Fruit fly (Drosophila melanogaster) whole organism, embryonic: Measurements from ENCODE around the gene Drsl1.

ENCODE experiments used
- Ada2b ChIP-seq: fragments of 200-800 bp; sonication (Bioruptor generic); IDR thresholded peaks from 2 replicates; pipeline ENCODE4 v1.3.6; 2022; ENCODE audit warnings: missing biosample characterization, missing genetic modification characterization
- Bteb2 ChIP-seq: fragments of 200-800 bp; sonication (Bioruptor generic); optimal IDR thresholded peaks from 2 replicates; lab custom pipeline; 2016; ENCODE audit warnings: missing biosample characterization, missing genetic modification characterization
- CG1024 ChIP-seq: fragments of 200-800 bp; sonication (Bioruptor generic); IDR thresholded peaks from 2 replicates; pipeline ENCODE4 v1.3.6; 2022; ENCODE audit warnings: missing biosample characterization, missing genetic modification characterization
- CG10462 ChIP-seq: fragments of 200-800 bp; sonication (Bioruptor generic); optimal IDR thresholded peaks from 2 replicates; lab custom pipeline; 2016; ENCODE audit warnings: missing biosample characterization, missing genetic modification characterization
- CG11695 ChIP-seq: fragments of 200-800 bp; sonication (Bioruptor generic); IDR thresholded peaks from 3 replicates; pipeline ENCODE4 v1.3.6; 2022; ENCODE audit warnings: missing biosample characterization, missing genetic modification characterization
- CG12155 ChIP-seq: fragments of 200-800 bp; sonication (Bioruptor generic); optimal IDR thresholded peaks from 3 replicates; lab custom pipeline; 2016; ENCODE audit warnings: missing biosample characterization, missing genetic modification characterization
- CG14014 ChIP-seq: fragments of 200-800 bp; sonication (Bioruptor generic); IDR thresholded peaks from 2 replicates; pipeline ENCODE4 v1.3.6; 2022; ENCODE audit warnings: missing biosample characterization, missing genetic modification characterization
- CG1603 ChIP-seq: fragments of 200-800 bp; sonication (Bioruptor generic); optimal IDR thresholded peaks from 2 replicates; lab custom pipeline; 2019; ENCODE audit warnings: missing biosample characterization, mild to moderate bottlenecking, missing genetic modification characterization, moderate library complexity
- CG17186 ChIP-seq: fragments of 200-800 bp; sonication (Bioruptor generic); optimal IDR thresholded peaks from 3 replicates; lab custom pipeline; 2017; ENCODE audit warnings: missing biosample characterization, missing genetic modification reagents, missing genetic modification characterization
- CG17385 ChIP-seq: fragments of 200-800 bp; sonication (Bioruptor generic); optimal IDR thresholded peaks from 3 replicates; lab custom pipeline; 2018; ENCODE audit warnings: missing biosample characterization, mild to moderate bottlenecking, missing genetic modification characterization
- CG17829 ChIP-seq: fragments of 200-800 bp; optimal IDR thresholded peaks from 2 replicates; lab custom pipeline; 2019; ENCODE audit warnings: missing biosample characterization, mild to moderate bottlenecking, missing genetic modification characterization, moderate library complexity
- CG1792 ChIP-seq: fragments of 200-800 bp; sonication (Bioruptor generic); optimal IDR thresholded peaks from 2 replicates; lab custom pipeline; 2016; ENCODE audit warnings: missing biosample characterization, missing genetic modification characterization
- CG18011 ChIP-seq: fragments of 200-800 bp; sonication (Bioruptor generic); optimal IDR thresholded peaks from 2 replicates; lab custom pipeline; 2017; ENCODE audit warnings: missing biosample characterization, missing genetic modification characterization, mild to moderate bottlenecking, moderate library complexity, missing genotype
- CG2202 ChIP-seq: fragments of 200-800 bp; sonication (Bioruptor generic); optimal IDR thresholded peaks from 2 replicates; lab custom pipeline; 2018; ENCODE audit warnings: missing biosample characterization, mild to moderate bottlenecking, missing genetic modification characterization
- CG2712 ChIP-seq: fragments of 200-800 bp; optimal IDR thresholded peaks from 3 replicates; lab custom pipeline; 2019; ENCODE audit warnings: missing biosample characterization, mild to moderate bottlenecking, missing genetic modification characterization, moderate library complexity
- CG2889 ChIP-seq: fragments of 200-800 bp; sonication (Bioruptor generic); IDR thresholded peaks from 3 replicates; pipeline ENCODE4 v1.3.6; 2022; ENCODE audit warnings: missing biosample characterization, missing genetic modification characterization
- CG34224 ChIP-seq: fragments of 200-800 bp; sonication (Bioruptor generic); IDR thresholded peaks from 3 replicates; pipeline ENCODE4 v1.3.6; 2022; ENCODE audit warnings: missing biosample characterization, missing genetic modification characterization; ENCODE audit not compliant: partially characterized antibody
- CG43689 ChIP-seq: fragments of 200-800 bp; sonication (Bioruptor generic); IDR thresholded peaks from 2 replicates; pipeline ENCODE4 v1.3.6; 2022; ENCODE audit warnings: missing biosample characterization, missing genetic modification characterization
- CG6791 ChIP-seq: fragments of 200-800 bp; sonication (Bioruptor generic); IDR thresholded peaks from 3 replicates; pipeline ENCODE4 v1.3.6; 2022; ENCODE audit warnings: missing biosample characterization, missing genetic modification characterization; ENCODE audit not compliant: partially characterized antibody
- CG7745 ChIP-seq: fragments of 200-800 bp; sonication (Bioruptor generic); optimal IDR thresholded peaks from 2 replicates; lab custom pipeline; 2018; ENCODE audit warnings: missing biosample characterization, mild to moderate bottlenecking, missing genetic modification characterization, moderate library complexity
- CG7786 ChIP-seq: fragments of 200-800 bp; sonication (Bioruptor generic); optimal IDR thresholded peaks from 2 replicates; lab custom pipeline; 2016; ENCODE audit warnings: missing biosample characterization, missing genetic modification characterization
- CG7839 ChIP-seq: fragments of 200-800 bp; sonication (Bioruptor generic); optimal IDR thresholded peaks from 3 replicates; lab custom pipeline; 2018; ENCODE audit warnings: missing biosample characterization, mild to moderate bottlenecking, missing genetic modification characterization, moderate library complexity
- CHES-1-like ChIP-seq: fragments of 200-800 bp; sonication (Bioruptor generic); optimal IDR thresholded peaks from 2 replicates; lab custom pipeline; 2016; ENCODE audit warnings: missing biosample characterization, missing genetic modification characterization
- D19B ChIP-seq: fragments of 200-800 bp; sonication (Bioruptor generic); optimal IDR thresholded peaks from 2 replicates; lab custom pipeline; 2017; ENCODE audit warnings: missing biosample characterization, mild to moderate bottlenecking, missing genetic modification characterization
- Dek ChIP-seq: fragments of 200-800 bp; sonication (Bioruptor generic); optimal IDR thresholded peaks from 3 replicates; lab custom pipeline; 2019; ENCODE audit warnings: missing biosample characterization, mild to moderate bottlenecking, missing genetic modification characterization, moderate library complexity
- Dp ChIP-seq: fragments of 200-800 bp; sonication (Bioruptor generic); optimal IDR thresholded peaks from 2 replicates; lab custom pipeline; 2018; ENCODE audit warnings: missing biosample characterization, mild to moderate bottlenecking, missing genetic modification characterization, moderate library complexity
- Hey ChIP-seq: fragments of 200-800 bp; sonication (Bioruptor generic); optimal IDR thresholded peaks from 3 replicates; lab custom pipeline; 2018; ENCODE audit warnings: missing biosample characterization, mild to moderate bottlenecking, missing genetic modification characterization
- Hmr ChIP-seq: fragments of 200-800 bp; sonication (Bioruptor generic); optimal IDR thresholded peaks from 3 replicates; lab custom pipeline; 2017; ENCODE audit warnings: mild to moderate bottlenecking, missing biosample characterization, missing genetic modification reagents, missing genetic modification characterization
- Hr39 ChIP-seq: fragments of >200 bp; optimal IDR thresholded peaks from 2 replicates; lab custom pipeline; 2017
- Lim3 ChIP-seq: fragments of 200-800 bp; sonication (Bioruptor generic); IDR thresholded peaks from 2 replicates; pipeline ENCODE4 v1.3.6; 2022; ENCODE audit warnings: missing biosample characterization, missing genetic modification characterization
- Mes4 ChIP-seq: fragments of 200-800 bp; sonication (Bioruptor generic); optimal IDR thresholded peaks from 2 replicates; lab custom pipeline; 2016; ENCODE audit warnings: missing biosample characterization, missing genetic modification characterization
- Pdp1 ChIP-seq, 2 experiments: fragments of 200-800 bp; sonication (Bioruptor generic); optimal IDR thresholded peaks; 3 replicates each; lab custom pipeline; 2016; ENCODE audit warnings: missing biosample characterization in 2 of 2, missing genetic modification characterization in 2 of 2, mild to moderate bottlenecking in 1 of 2, moderate library complexity in 1 of 2
- Ravus ChIP-seq: fragments of 200-800 bp; sonication (Bioruptor generic); IDR thresholded peaks from 2 replicates; pipeline ENCODE4 v1.3.6; 2022; ENCODE audit warnings: missing biosample characterization, missing genetic modification characterization
- Side ChIP-seq: fragments of 200-800 bp; sonication (Bioruptor generic); optimal IDR thresholded peaks from 2 replicates; lab custom pipeline; 2016; ENCODE audit warnings: missing biosample characterization, missing genetic modification characterization
- Sry-β ChIP-seq: fragments of 200-800 bp; sonication (Bioruptor generic); optimal IDR thresholded peaks from 2 replicates; lab custom pipeline; 2018; ENCODE audit warnings: missing biosample characterization, mild to moderate bottlenecking, missing genetic modification characterization, moderate library complexity
- Usf ChIP-seq: fragments of 200-800 bp; sonication (Bioruptor generic); optimal IDR thresholded peaks from 2 replicates; lab custom pipeline; 2017; ENCODE audit warnings: missing genotype, missing biosample characterization, missing genetic modification characterization
- abd-A ChIP-seq: fragments of 200-800 bp; sonication (Bioruptor generic); optimal IDR thresholded peaks from 3 replicates; lab custom pipeline; 2019; ENCODE audit warnings: missing biosample characterization, mild to moderate bottlenecking, missing genetic modification characterization, moderate library complexity
- ara ChIP-seq: fragments of 200-800 bp; sonication (Bioruptor generic); IDR thresholded peaks from 2 replicates; pipeline ENCODE4 v1.3.6; 2022; ENCODE audit warnings: missing biosample characterization, missing genetic modification characterization
- az2 ChIP-seq: fragments of 200-800 bp; sonication (Bioruptor generic); optimal IDR thresholded peaks from 3 replicates; lab custom pipeline; 2016; ENCODE audit warnings: missing biosample characterization, missing genetic modification characterization
- bab2 ChIP-seq: fragments of 200-800 bp; sonication (Bioruptor generic); optimal IDR thresholded peaks from 2 replicates; lab custom pipeline; 2016; ENCODE audit warnings: missing biosample characterization, missing genetic modification characterization
- crc ChIP-seq: fragments of 200-800 bp; sonication (Bioruptor generic); optimal IDR thresholded peaks from 2 replicates; lab custom pipeline; 2016; ENCODE audit warnings: missing biosample characterization, missing genetic modification characterization
- da ChIP-seq: fragments of 200-800 bp; sonication (Bioruptor generic); optimal IDR thresholded peaks from 2 replicates; lab custom pipeline; 2016; ENCODE audit warnings: missing biosample characterization, missing genetic modification characterization
- inv ChIP-seq: fragments of 200-800 bp; sonication (Bioruptor generic); IDR thresholded peaks from 2 replicates; pipeline ENCODE4 v1.3.6; 2022; ENCODE audit warnings: missing biosample characterization, missing genetic modification characterization; ENCODE audit not compliant: partially characterized antibody
- lilli ChIP-seq: fragments of 200-800 bp; sonication (Bioruptor generic); optimal IDR thresholded peaks from 3 replicates; lab custom pipeline; 2016; ENCODE audit warnings: missing biosample characterization, missing genetic modification characterization
- pb ChIP-seq: fragments of 200-800 bp; sonication (Bioruptor generic); optimal IDR thresholded peaks from 3 replicates; lab custom pipeline; 2016; ENCODE audit warnings: missing biosample characterization, missing genetic modification characterization
- sim ChIP-seq: fragments of 200-800 bp; sonication (Bioruptor generic); IDR thresholded peaks from 2 replicates; pipeline ENCODE4 v1.3.6; 2022; ENCODE audit warnings: missing biosample characterization, missing genetic modification characterization
- so ChIP-seq: fragments of 200-800 bp; sonication (Bioruptor generic); IDR thresholded peaks from 3 replicates; pipeline ENCODE4 v1.3.6; 2022; ENCODE audit warnings: missing biosample characterization, missing genetic modification characterization
- tll ChIP-seq, 2 experiments: fragments of 200-800 bp in 1 of 2; fragments of >200 bp in 1 of 2; sonication (Bioruptor generic) in 1 of 2; optimal IDR thresholded peaks; 2 replicates each; lab custom pipeline; 2017 to 2019; ENCODE audit warnings: missing biosample characterization in 2 of 2, missing genetic modification characterization in 2 of 2, mild to moderate bottlenecking in 1 of 2, moderate library complexity in 1 of 2
- tna ChIP-seq: fragments of 200-800 bp; sonication (Bioruptor generic); IDR thresholded peaks from 2 replicates; pipeline ENCODE4 v1.3.6; 2022; ENCODE audit warnings: missing biosample characterization, missing genetic modification characterization; ENCODE audit not compliant: partially characterized antibody
- toy ChIP-seq: fragments of 200-800 bp; sonication (Bioruptor generic); IDR thresholded peaks from 2 replicates; pipeline ENCODE4 v1.3.6; 2022; ENCODE audit warnings: missing biosample characterization, missing genetic modification characterization
- tx ChIP-seq: fragments of 200-800 bp; sonication (Bioruptor generic); optimal IDR thresholded peaks from 2 replicates; lab custom pipeline; 2016; ENCODE audit warnings: missing biosample characterization, missing genetic modification characterization
- zen2 ChIP-seq: fragments of 200-800 bp; sonication (Bioruptor generic); IDR thresholded peaks from 3 replicates; pipeline ENCODE4 v1.3.6; 2022; ENCODE audit warnings: missing biosample characterization, missing genetic modification characterization; ENCODE audit not compliant: partially characterized antibody

Drsl1 gene

DNA sequence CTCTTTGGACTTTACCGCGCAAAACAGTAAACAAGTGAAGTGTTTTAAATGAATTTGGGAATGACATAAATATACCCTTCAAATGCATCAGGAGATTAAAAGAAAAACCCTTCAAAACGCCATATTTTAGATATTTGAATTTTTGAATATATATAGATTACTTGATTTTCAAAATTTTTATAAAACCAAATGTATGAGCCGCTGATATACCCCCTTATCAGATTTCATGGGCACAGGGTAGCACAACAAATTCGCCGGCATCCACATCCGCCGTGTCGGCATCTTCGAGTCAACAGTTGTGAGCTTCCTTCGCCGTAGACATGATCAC lies 42.3 kb upstream of the Drsl1 start, which contains the start of gene Ids (continued):
- peak; percentile 89 for TF ChIP-seq D19B (GFP tag; lab: Kevin White, UChicago)
- TF ChIP-seq Side (GFP tag; lab: Kevin White, UChicago), result no peak
- TF ChIP-seq inv (GFP tag; lab: Robert Waterston, UW), result no peak
- TF ChIP-seq zen2 (GFP tag; lab: Robert Waterston, UW), result no peak
- TF ChIP-seq Dp, result no peak
- peak; percentile 75 for TF ChIP-seq CG14014
- TF ChIP-seq CG1603 (tag; lab: Kevin White, UChicago), result peak; percentile 27
- peak; percentile 78 for TF ChIP-seq Ada2b (GFP tag; lab: Robert Waterston, UW)
- peak; percentile 77; the same call in 2 of the 3 replicates for TF ChIP-seq CG11695
- no peak for TF ChIP-seq CG6791 (GFP tag; lab: Robert Waterston, UW)
- peak; percentile 37 for TF ChIP-seq bab2 (GFP tag; lab: Kevin White, UChicago)
- no peak for TF ChIP-seq CHES-1-like
- peak; percentile 77 for TF ChIP-seq CG2712 (tag; lab: Kevin White, UChicago)
- TF ChIP-seq Sry-β (GFP tag; lab: Kevin White, UChicago), result no peak
- TF ChIP-seq Mes4 (GFP tag; lab: Kevin White, UChicago), result no peak
- TF ChIP-seq CG7745 (tag; lab: Kevin White, UChicago), result no peak
- TF ChIP-seq CG7786, result no peak
- no peak for TF ChIP-seq tll (GFP tag; optimal IDR thresholded peaks at IDR 0.05; lab: Kevin White, UChicago)
- TF ChIP-seq Hr39 (lab: Kevin White, UChicago), result no peak
- peak; percentile 67 for TF ChIP-seq CG17829 (tag; lab: Kevin White, UChicago)
- peak; percentile 64 for TF ChIP-seq CG1024 (GFP tag; lab: Robert Waterston, UW)
- no peak for TF ChIP-seq tx (GFP tag; lab: Kevin White, UChicago)
- no peak for TF ChIP-seq Usf (GFP tag; lab: Kevin White, UChicago)
- 0 out of 3 replicates have a peak, but pooled peaks have one; percentile 55 for TF ChIP-seq CG2889
- TF ChIP-seq tna (GFP tag; lab: Robert Waterston, UW), result no peak
- TF ChIP-seq Dek (tag; lab: Kevin White, UChicago), result peak; percentile 71
- TF ChIP-seq Bteb2 (GFP tag; lab: Kevin White, UChicago), result peak; percentile 38
- no peak for TF ChIP-seq pb (GFP tag; lab: Kevin White, UChicago)
- TF ChIP-seq da (GFP tag; lab: Kevin White, UChicago), result no peak
- no peak for TF ChIP-seq Hmr (GFP tag; lab: Kevin White, UChicago)
- no peak for TF ChIP-seq Hey (tag; lab: Kevin White, UChicago)
- TF ChIP-seq CG34224 (GFP tag; lab: Robert Waterston, UW), result no peak
- TF ChIP-seq CG2202 (tag; lab: Kevin White, UChicago), result peak; percentile 10
- TF ChIP-seq toy (GFP tag; lab: Robert Waterston, UW), result no peak
- peak; percentile 78 for TF ChIP-seq CG7839 (tag; lab: Kevin White, UChicago)
- TF ChIP-seq sim (GFP tag; lab: Robert Waterston, UW), result no peak
- TF ChIP-seq CG10462 (GFP tag; lab: Kevin White, UChicago), result peak; percentile 6
- TF ChIP-seq so (GFP tag; lab: Robert Waterston, UW), result peak; percentile 79; the same call in 2 of the 3 replicates
- TF ChIP-seq lilli, result peak; percentile 66
- peak; percentile 72 for TF ChIP-seq CG17385 (GFP tag; lab: Kevin White, UChicago)
- TF ChIP-seq crc (GFP tag; lab: Kevin White, UChicago), result no peak
- peak; percentile 68 for TF ChIP-seq az2 (GFP tag; lab: Kevin White, UChicago)
- no peak for TF ChIP-seq CG17186 (GFP tag; lab: Kevin White, UChicago)
- TF ChIP-seq CG18011 (GFP tag; lab: Kevin White, UChicago), result no peak
- no peak for TF ChIP-seq Lim3
- TF ChIP-seq ara (GFP tag; lab: Robert Waterston, UW), result peak; percentile 84
- peak; percentile 64 for TF ChIP-seq CG43689 (GFP tag; lab: Robert Waterston, UW)
- TF ChIP-seq Ravus (GFP tag; lab: Robert Waterston, UW), result peak; percentile 38
- no peak for TF ChIP-seq abd-A (tag; lab: Kevin White, UChicago)
- no peak for TF ChIP-seq CG1792 (GFP tag; lab: Kevin White, UChicago)
- TF ChIP-seq Pdp1 (GFP tag; optimal IDR thresholded peaks at IDR 0.05; lab: Kevin White, UChicago), result peak; percentile 38 to 39
- peak; percentile 26 for TF ChIP-seq CG12155 (GFP tag; lab: Kevin White, UChicago)
